Worm (Caenorhabditis elegans) whole organism, midembryonic: ENCODE data around the gene rog-1.

Experiments used
- cog-1 ChIP-seq: sonication (generic microtip); optimal IDR thresholded peaks from 2 replicates; lab custom pipeline; 2016; ENCODE audit warnings: missing genetic modification characterization, missing compliant biosample characterization
- flt-1 ChIP-seq: fragments of 200-800 bp; sonication (Bioruptor generic); IDR thresholded peaks from 2 replicates; pipeline ENCODE4 v1.3.6; 2022; ENCODE audit warnings: missing genetic modification characterization, missing compliant biosample characterization
- ref-1 ChIP-seq: fragments of 200-800 bp; sonication (Bioruptor generic); conservative IDR thresholded peaks from 2 replicates; pipeline ENCODE4 v1.3.6; 2022; ENCODE audit warnings: missing genetic modification reagents, missing genetic modification characterization, missing compliant biosample characterization

DNA sequence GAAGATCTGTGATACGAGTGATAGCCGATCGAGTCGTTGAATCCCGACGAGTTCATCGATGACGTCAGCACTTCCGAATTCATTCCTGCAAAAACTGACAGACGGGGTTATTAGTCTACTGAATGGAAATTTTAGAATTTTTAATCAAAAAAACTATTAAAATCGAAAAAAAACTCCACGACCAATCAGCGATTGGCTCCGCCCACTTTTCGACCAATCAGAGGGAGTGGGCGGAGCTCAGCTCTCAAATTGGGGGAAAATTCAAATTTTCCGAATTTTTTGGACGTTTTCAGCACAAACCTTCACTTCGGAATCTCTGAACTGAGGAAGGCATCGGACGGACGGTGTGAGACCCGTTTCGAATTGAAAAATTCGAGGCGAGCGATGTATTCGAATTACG, 1.8 kb downstream of the rog-1 start:
- TF ChIP-seq cog-1 (tag; lab: Kevin White, UChicago): no peak
- no peak for TF ChIP-seq ref-1 (GFP tag; lab: Robert Waterston, UW)
- TF ChIP-seq flt-1 (GFP tag; lab: Robert Waterston, UW): no peak
